Fruit fly (Drosophila melanogaster) whole organism, wandering third instar larva: Measurements from ENCODE around the gene Uch-L5.

ENCODE experiments used
- Abd-B ChIP-seq: fragments of >200 bp; optimal IDR thresholded peaks from 2 replicates; lab custom pipeline; 2017; ENCODE audit warnings: missing biosample characterization, missing genetic modification characterization
- CG9705 ChIP-seq: fragments of 200-800 bp; sonication (Bioruptor generic); optimal IDR thresholded peaks from 2 replicates; lab custom pipeline; 2018; ENCODE audit warnings: missing biosample characterization, mild to moderate bottlenecking, missing genetic modification characterization
- CrebA ChIP-seq: fragments of 200-800 bp; sonication (Bioruptor generic); optimal IDR thresholded peaks from 2 replicates; lab custom pipeline; 2016; ENCODE audit warnings: missing biosample characterization, mild to moderate bottlenecking, missing genetic modification characterization, borderline replicate concordance
- Dif ChIP-seq: fragments of 200-275, 200-300 bp; sonication (Bioruptor generic); optimal IDR thresholded peaks from 2 replicates; lab custom pipeline; 2018; ENCODE audit warnings: missing biosample characterization, missing genetic modification characterization; ENCODE audit not compliant: partially characterized antibody
- GATAd ChIP-seq: sonication (Bioruptor generic); optimal IDR thresholded peaks from 2 replicates; lab custom pipeline; 2016; ENCODE audit warnings: missing biosample characterization, missing genetic modification characterization
- HLH106 ChIP-seq: fragments of 200-800 bp; optimal IDR thresholded peaks from 3 replicates; lab custom pipeline; 2019; ENCODE audit warnings: missing biosample characterization, mild to moderate bottlenecking, missing genetic modification characterization, moderate library complexity
- Hnf4 ChIP-seq: fragments of 200-800 bp; sonication (Bioruptor generic); optimal IDR thresholded peaks from 2 replicates; lab custom pipeline; 2016; ENCODE audit warnings: missing biosample characterization, mild to moderate bottlenecking, missing genetic modification characterization
- Hr78 ChIP-seq: fragments of >200 bp; optimal IDR thresholded peaks from 2 replicates; lab custom pipeline; 2017; ENCODE audit warnings: missing biosample characterization, missing genetic modification characterization
- Hr83 ChIP-seq: fragments of 200-300 bp; sonication (Bioruptor generic); optimal IDR thresholded peaks from 2 replicates; lab custom pipeline; 2016; ENCODE audit warnings: missing biosample characterization, mild to moderate bottlenecking, missing genetic modification characterization, moderate library complexity; ENCODE audit not compliant: poor library complexity, severe bottlenecking
- Jra ChIP-seq: sonication (Bioruptor generic); optimal IDR thresholded peaks from 2 replicates; lab custom pipeline; 2016; ENCODE audit warnings: missing biosample characterization, missing genetic modification characterization
- Mio ChIP-seq: sonication (Bioruptor generic); optimal IDR thresholded peaks from 2 replicates; lab custom pipeline; 2016; ENCODE audit warnings: missing biosample characterization, missing genetic modification characterization
- Myc ChIP-seq: fragments of >200 bp; optimal IDR thresholded peaks from 2 replicates; lab custom pipeline; 2017
- N ChIP-seq: fragments of >200 bp; optimal IDR thresholded peaks from 2 replicates; lab custom pipeline; 2018; ENCODE audit warnings: missing biosample characterization, missing external identifiers, missing genetic modification characterization
- OdsH ChIP-seq: fragments of 200-800 bp; sonication (Bioruptor generic); optimal IDR thresholded peaks from 2 replicates; lab custom pipeline; 2016; ENCODE audit warnings: missing biosample characterization, mild to moderate bottlenecking, missing genetic modification characterization
- Rel ChIP-seq, 2 experiments: fragments of 200-800 bp; sonication (Bioruptor generic) in 1 of 2; optimal IDR thresholded peaks; 2 replicates in 1 of 2; 3 replicates in 1 of 2; lab custom pipeline; 2016 to 2019; ENCODE audit warnings: mild to moderate bottlenecking in 2 of 2, missing biosample characterization in 2 of 2, missing genetic modification characterization in 2 of 2, moderate library complexity in 1 of 2
- Sp1 ChIP-seq: fragments of 200-800 bp; sonication (Bioruptor generic); optimal IDR thresholded peaks from 3 replicates; lab custom pipeline; 2019; ENCODE audit warnings: missing biosample characterization, mild to moderate bottlenecking, missing genetic modification characterization, moderate library complexity
- Vsx2 ChIP-seq: fragments of 200-300, 225-300 bp; sonication (Bioruptor generic); optimal IDR thresholded peaks from 2 replicates; lab custom pipeline; 2018; ENCODE audit warnings: missing biosample characterization, missing genetic modification characterization; ENCODE audit not compliant: partially characterized antibody
- br ChIP-seq: fragments of 200-800 bp; sonication (Bioruptor generic); optimal IDR thresholded peaks from 2 replicates; lab custom pipeline; 2016; ENCODE audit warnings: missing biosample characterization, missing genetic modification characterization
- brk ChIP-seq: fragments of 200-800 bp; sonication (Bioruptor generic); optimal IDR thresholded peaks from 2 replicates; lab custom pipeline; 2016; ENCODE audit warnings: missing biosample characterization, mild to moderate bottlenecking, missing genetic modification characterization
- dmrt93B ChIP-seq: fragments of 200-800 bp; sonication (Bioruptor generic); optimal IDR thresholded peaks from 2 replicates; lab custom pipeline; 2018; ENCODE audit warnings: missing biosample characterization, mild to moderate bottlenecking, missing genetic modification characterization
- ey ChIP-seq: fragments of 200-800 bp; sonication (Bioruptor generic); optimal IDR thresholded peaks from 2 replicates; lab custom pipeline; 2016; ENCODE audit warnings: missing biosample characterization, missing genetic modification characterization
- foxo ChIP-seq, 2 experiments: fragments of 200-800 bp; sonication (Bioruptor generic); optimal IDR thresholded peaks; 2 replicates in 1 of 2; 3 replicates in 1 of 2; lab custom pipeline; 2016 to 2017; ENCODE audit warnings: missing biosample characterization in 2 of 2, missing genetic modification characterization in 2 of 2
- fru ChIP-seq: fragments of 200-800 bp; sonication (Bioruptor generic); optimal IDR thresholded peaks from 3 replicates; lab custom pipeline; 2016; ENCODE audit warnings: missing biosample characterization, mild to moderate bottlenecking, missing genetic modification characterization
- h ChIP-seq: fragments of 200-800 bp; sonication (Bioruptor generic); optimal IDR thresholded peaks from 3 replicates; lab custom pipeline; 2016; ENCODE audit warnings: missing biosample characterization, mild to moderate bottlenecking, missing genetic modification characterization
- jim ChIP-seq: fragments of 175-275, 200-325 bp; sonication (Bioruptor generic); optimal IDR thresholded peaks from 2 replicates; lab custom pipeline; 2016; ENCODE audit warnings: missing biosample characterization, mild to moderate bottlenecking, missing genetic modification characterization
- lola ChIP-seq: fragments of >200 bp; optimal IDR thresholded peaks from 2 replicates; lab custom pipeline; 2017; ENCODE audit warnings: missing biosample characterization, missing genetic modification characterization
- pan ChIP-seq: fragments of >200 bp; optimal IDR thresholded peaks from 2 replicates; lab custom pipeline; 2017
- psq ChIP-seq: fragments of 200-800 bp; sonication (Bioruptor generic); optimal IDR thresholded peaks from 3 replicates; lab custom pipeline; 2017; ENCODE audit warnings: missing biosample characterization, mild to moderate bottlenecking, missing genetic modification characterization, moderate library complexity
- rgr ChIP-seq: fragments of 200-800 bp; sonication (Bioruptor generic); optimal IDR thresholded peaks from 3 replicates; lab custom pipeline; 2016; ENCODE audit warnings: missing biosample characterization, mild to moderate bottlenecking, missing genetic modification characterization
- sv ChIP-seq: fragments of 200-800 bp; sonication (Bioruptor generic); optimal IDR thresholded peaks from 3 replicates; lab custom pipeline; 2016; ENCODE audit warnings: missing biosample characterization, missing genetic modification characterization
- woc ChIP-seq: sonication (Bioruptor generic); optimal IDR thresholded peaks from 2 replicates; lab custom pipeline; 2016; ENCODE audit warnings: missing biosample characterization, mild to moderate bottlenecking, missing genetic modification characterization

Gene Uch-L5

dm6 chr3L:9505007-9505712 is 28.4 kb upstream of the Uch-L5 start, which contains the start of gene path (continued):
- TF ChIP-seq Dif (GFP tag; lab: Kevin White, UChicago) = peak; percentile 27
- TF ChIP-seq Hr83 (GFP tag; lab: Kevin White, UChicago) = peak; percentile 65
- no peak for TF ChIP-seq lola
- TF ChIP-seq GATAd (GFP tag; lab: Kevin White, UChicago) = no peak
- TF ChIP-seq dmrt93B = no peak
- no peak for TF ChIP-seq br
- no peak for TF ChIP-seq Mio (GFP tag; lab: Kevin White, UChicago)
- TF ChIP-seq Vsx2 (GFP tag; lab: Kevin White, UChicago) = no peak

dm6 chr3L:9504530-9504929 is 27.8 kb upstream of the Uch-L5 start:
- no peak for TF ChIP-seq dmrt93B
- no peak for TF ChIP-seq Hr83 (GFP tag; lab: Kevin White, UChicago)

dm6 chr3L:9503552-9504317 is 27.0 kb upstream of the Uch-L5 start:
- no peak for TF ChIP-seq Sp1 (GFP tag; lab: Kevin White, UChicago)
- peak; percentile 18 for TF ChIP-seq fru (GFP tag; lab: Kevin White, UChicago)
- peak in 1 of 2 experiments; percentile 10 for TF ChIP-seq foxo (GFP tag; optimal IDR thresholded peaks at IDR 0.05; lab: Kevin White, UChicago)
- TF ChIP-seq h = peak; percentile 52
- TF ChIP-seq, all 38 proteins: peak for 3

DNA sequence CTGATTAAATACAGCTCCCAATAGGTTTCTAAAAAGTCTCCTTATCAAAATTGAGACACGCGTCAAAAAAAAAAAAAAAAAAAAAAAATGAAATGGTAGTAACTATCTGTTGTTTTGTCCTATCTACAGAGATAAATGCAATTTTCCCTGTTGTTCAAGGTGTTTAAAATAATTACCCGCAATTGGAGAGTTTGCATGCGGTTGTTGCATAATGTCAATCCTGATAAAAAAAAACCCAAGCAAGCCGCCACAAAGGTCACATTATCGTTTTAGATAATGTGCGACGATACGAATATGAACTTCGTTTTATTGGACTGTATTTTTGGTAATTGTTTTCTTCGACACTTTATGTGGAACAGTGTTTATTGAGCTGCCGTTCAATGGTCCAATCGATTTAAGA is 26.1 kb upstream of the Uch-L5 start:
- TF ChIP-seq sv (GFP tag; lab: Kevin White, UChicago) (no peak), foxo (GFP tag; optimal IDR thresholded peaks at IDR 0.05; lab: Kevin White, UChicago) (no peak), br (no peak), jim (GFP tag; lab: Kevin White, UChicago) (no peak)

dm6 chr3L:9502294-9502693 is 25.5 kb upstream of the Uch-L5 start:
- TF ChIP-seq rgr (GFP tag; lab: Kevin White, UChicago) (no peak), Hnf4 (no peak), N (GFP tag; lab: Kevin White, UChicago) (no peak), Sp1 (GFP tag; lab: Kevin White, UChicago) (no peak), Dif (GFP tag; lab: Kevin White, UChicago) (no peak), Myc (no peak), HLH106 (tag; lab: Kevin White, UChicago) (no peak), woc (GFP tag; lab: Kevin White, UChicago) (no peak), Jra (GFP tag; lab: Kevin White, UChicago) (no peak), CrebA (no peak), dmrt93B (no peak), Mio (GFP tag; lab: Kevin White, UChicago) (no peak), br (no peak), CG9705 (no peak), brk (GFP tag; lab: Kevin White, UChicago) (no peak), ey (no peak), foxo (GFP tag; optimal IDR thresholded peaks at IDR 0.05; lab: Kevin White, UChicago) (no peak), Rel (GFP tag; optimal IDR thresholded peaks at IDR 0.05; lab: Kevin White, UChicago) (no peak), Rel (tag; optimal IDR thresholded peaks at IDR 0.05; lab: Kevin White, UChicago) (no peak), fru (GFP tag; lab: Kevin White, UChicago) (no peak)

DNA sequence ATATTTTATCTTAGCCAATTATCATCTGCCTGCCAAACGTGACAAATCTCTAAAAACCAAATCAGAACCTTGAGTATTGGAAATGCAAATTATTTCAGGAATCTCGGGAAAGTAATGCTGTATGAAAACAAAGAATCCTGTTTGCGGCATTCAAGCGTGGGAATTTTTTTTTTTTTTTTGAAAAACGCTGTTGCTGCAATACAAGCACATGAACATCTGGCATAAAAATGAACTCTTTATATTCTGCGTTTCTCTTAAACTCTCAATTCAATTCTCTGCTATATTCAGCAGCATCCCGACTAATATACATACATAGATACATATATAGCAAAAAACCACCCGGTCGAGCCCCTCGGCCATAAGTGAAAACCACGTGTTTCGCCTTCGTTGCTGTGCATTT is 24.5 kb upstream of the Uch-L5 start:
- TF ChIP-seq woc (GFP tag; lab: Kevin White, UChicago) (no peak), CrebA (no peak), Myc (no peak), ey (no peak), Abd-B (GFP tag; lab: Kevin White, UChicago) (no peak), Vsx2 (GFP tag; lab: Kevin White, UChicago) (no peak), GATAd (GFP tag; lab: Kevin White, UChicago) (no peak), OdsH (GFP tag; lab: Kevin White, UChicago) (no peak), br (no peak), pan (no peak), HLH106 (tag; lab: Kevin White, UChicago) (no peak), Hnf4 (no peak), Hr78 (no peak), Rel (GFP tag; optimal IDR thresholded peaks at IDR 0.05; lab: Kevin White, UChicago) (no peak), Rel (tag; optimal IDR thresholded peaks at IDR 0.05; lab: Kevin White, UChicago) (no peak), psq (no peak), h (no peak), N (GFP tag; lab: Kevin White, UChicago) (no peak)
